Fruit fly (Drosophila melanogaster) whole organism, prepupa: Measurements from ENCODE around the gene CG12498.

Source experiments
- CG10669 ChIP-seq: fragments of 200-800 bp; sonication (Bioruptor generic); optimal IDR thresholded peaks from 3 replicates; lab custom pipeline; 2018; ENCODE audit warnings: missing biosample characterization, mild to moderate bottlenecking, missing genetic modification characterization, moderate library complexity
- CG11294 ChIP-seq: fragments of 200-800 bp; sonication (Bioruptor generic); IDR thresholded peaks from 2 replicates; pipeline ENCODE4 v1.3.6; 2022; ENCODE audit warnings: missing biosample characterization, missing genetic modification characterization
- CG11762 ChIP-seq: fragments of 200-800 bp; sonication (Bioruptor generic); optimal IDR thresholded peaks from 3 replicates; lab custom pipeline; 2016; ENCODE audit warnings: missing biosample characterization, missing genetic modification characterization; ENCODE audit not compliant: insufficient read depth
- CG15336 ChIP-seq: fragments of 200-800 bp; sonication (Bioruptor generic); IDR thresholded peaks from 2 replicates; pipeline ENCODE4 v1.3.6; 2022; ENCODE audit warnings: missing biosample characterization, missing genetic modification characterization
- CG1621 ChIP-seq: fragments of 200-800 bp; sonication (Bioruptor generic); optimal IDR thresholded peaks from 3 replicates; lab custom pipeline; 2018; ENCODE audit warnings: missing biosample characterization, mild to moderate bottlenecking, missing genetic modification characterization
- CG16779 ChIP-seq: fragments of 200-800 bp; sonication (Bioruptor generic); optimal IDR thresholded peaks from 3 replicates; lab custom pipeline; 2017; ENCODE audit warnings: missing biosample characterization, mild to moderate bottlenecking, missing genetic modification characterization
- CG3032 ChIP-seq: fragments of 200-800 bp; optimal IDR thresholded peaks from 2 replicates; lab custom pipeline; 2019; ENCODE audit warnings: missing biosample characterization, mild to moderate bottlenecking, missing genetic modification characterization, moderate library complexity
- CG32006 ChIP-seq: fragments of 200-800 bp; sonication (Bioruptor generic); optimal IDR thresholded peaks from 3 replicates; lab custom pipeline; 2017; ENCODE audit warnings: missing biosample characterization, mild to moderate bottlenecking, missing genetic modification characterization
- CG34406 ChIP-seq: fragments of 200-800 bp; sonication (Bioruptor generic); optimal IDR thresholded peaks from 3 replicates; lab custom pipeline; 2016; ENCODE audit warnings: missing biosample characterization, missing genetic modification characterization
- CG3919 ChIP-seq: fragments of 200-800 bp; sonication (Bioruptor generic); optimal IDR thresholded peaks from 3 replicates; lab custom pipeline; 2016; ENCODE audit warnings: missing biosample characterization, missing genetic modification characterization
- CG4318 ChIP-seq: fragments of 200-800 bp; sonication (Bioruptor generic); optimal IDR thresholded peaks from 3 replicates; lab custom pipeline; 2017; ENCODE audit warnings: missing biosample characterization, mild to moderate bottlenecking, missing genetic modification characterization
- CG6163 ChIP-seq: fragments of 200-800 bp; sonication (Bioruptor generic); IDR thresholded peaks from 3 replicates; pipeline ENCODE4 v1.3.6; 2022; ENCODE audit warnings: missing biosample characterization, missing genetic modification characterization
- CG6276 ChIP-seq: fragments of 200-800 bp; sonication (Bioruptor generic); optimal IDR thresholded peaks from 2 replicates; lab custom pipeline; 2017; ENCODE audit warnings: missing biosample characterization, mild to moderate bottlenecking, missing genetic modification characterization
- CG6808 ChIP-seq: fragments of 200-800 bp; sonication (Bioruptor generic); optimal IDR thresholded peaks from 3 replicates; lab custom pipeline; 2017; ENCODE audit warnings: missing biosample characterization, missing genetic modification characterization, mild to moderate bottlenecking, moderate library complexity, missing genetic modification reagents
- CG6854 ChIP-seq: fragments of 200-800 bp; sonication (Bioruptor generic); optimal IDR thresholded peaks from 2 replicates; lab custom pipeline; 2017; ENCODE audit warnings: missing biosample characterization, mild to moderate bottlenecking, missing genetic modification characterization
- CG7368 ChIP-seq: fragments of 200-800 bp; sonication (Bioruptor generic); optimal IDR thresholded peaks from 3 replicates; lab custom pipeline; 2016; ENCODE audit warnings: missing biosample characterization, missing genetic modification characterization
- CG8119 ChIP-seq: fragments of 200-800 bp; sonication (Bioruptor generic); IDR thresholded peaks from 3 replicates; pipeline ENCODE4 v1.3.6; 2022; ENCODE audit warnings: missing biosample characterization, missing genetic modification characterization
- CG8632 ChIP-seq: fragments of 200-800 bp; sonication (Bioruptor generic); optimal IDR thresholded peaks from 3 replicates; lab custom pipeline; 2016; ENCODE audit warnings: missing biosample characterization, missing genetic modification characterization
- Eip78C ChIP-seq: fragments of 200-800 bp; sonication (Bioruptor generic); peaks from one replicate; lab custom pipeline; 2016; ENCODE audit warnings: missing biosample characterization, missing genetic modification characterization
- Eip93F ChIP-seq: fragments of 200-800 bp; sonication (Bioruptor generic); optimal IDR thresholded peaks from 2 replicates; lab custom pipeline; 2016; ENCODE audit warnings: missing biosample characterization, mild to moderate bottlenecking, missing genetic modification characterization
- Ets21C ChIP-seq: fragments of 200-800 bp; sonication (Bioruptor generic); optimal IDR thresholded peaks from 3 replicates; lab custom pipeline; 2016; ENCODE audit warnings: missing biosample characterization, missing genetic modification characterization
- Ets96B ChIP-seq: fragments of 200-800 bp; optimal IDR thresholded peaks from 2 replicates; lab custom pipeline; 2019; ENCODE audit warnings: missing biosample characterization, mild to moderate bottlenecking, missing genetic modification characterization, moderate library complexity
- Gug ChIP-seq: fragments of 200-800 bp; sonication (Bioruptor generic); IDR thresholded peaks from 2 replicates; pipeline ENCODE4 v1.3.6; 2022; ENCODE audit warnings: missing biosample characterization, missing genetic modification characterization
- Hr38 ChIP-seq: sonication (Bioruptor generic); optimal IDR thresholded peaks from 2 replicates; lab custom pipeline; 2016; ENCODE audit warnings: missing biosample characterization, missing genetic modification characterization
- Hr4 ChIP-seq: fragments of 200-800 bp; sonication (Bioruptor generic); optimal IDR thresholded peaks from 3 replicates; lab custom pipeline; 2016; ENCODE audit warnings: missing biosample characterization, missing genetic modification characterization
- Lpt ChIP-seq: fragments of 200-800 bp; sonication (Bioruptor generic); optimal IDR thresholded peaks from 3 replicates; lab custom pipeline; 2016; ENCODE audit warnings: missing biosample characterization, missing genetic modification characterization
- OdsH ChIP-seq: fragments of 200-800 bp; sonication (Bioruptor generic); optimal IDR thresholded peaks from 3 replicates; lab custom pipeline; 2016; ENCODE audit warnings: missing biosample characterization, missing genetic modification characterization
- Sox102F ChIP-seq: fragments of 200-800 bp; sonication (Bioruptor generic); optimal IDR thresholded peaks from 2 replicates; lab custom pipeline; 2016; ENCODE audit warnings: missing biosample characterization, mild to moderate bottlenecking, missing genetic modification characterization
- Sox14 ChIP-seq: fragments of 200-800 bp; sonication (Bioruptor generic); optimal IDR thresholded peaks from 3 replicates; lab custom pipeline; 2016; ENCODE audit warnings: missing biosample characterization, missing genetic modification characterization
- Sox15 ChIP-seq: fragments of 200-800 bp; sonication (Bioruptor generic); optimal IDR thresholded peaks from 3 replicates; lab custom pipeline; 2016; ENCODE audit warnings: missing biosample characterization, missing genetic modification characterization
- achi ChIP-seq: fragments of 200-800 bp; sonication (Bioruptor generic); optimal IDR thresholded peaks from 3 replicates; lab custom pipeline; 2016; ENCODE audit warnings: missing biosample characterization, missing genetic modification characterization
- eg ChIP-seq: fragments of 200-800 bp; sonication (Bioruptor generic); IDR thresholded peaks from 3 replicates; pipeline ENCODE4 v1.3.6; 2022; ENCODE audit warnings: missing biosample characterization, missing genetic modification characterization
- esn ChIP-seq: fragments of 200-800 bp; sonication (Bioruptor generic); optimal IDR thresholded peaks from 2 replicates; lab custom pipeline; 2016; ENCODE audit warnings: missing biosample characterization, mild to moderate bottlenecking, missing genetic modification characterization, moderate library complexity
- fd59A ChIP-seq: fragments of 200-800 bp; sonication (Bioruptor generic); optimal IDR thresholded peaks from 2 replicates; lab custom pipeline; 2017; ENCODE audit warnings: missing biosample characterization, mild to moderate bottlenecking, missing genetic modification characterization, missing genetic modification reagents
- fd85E ChIP-seq: fragments of 200-800 bp; sonication (Bioruptor generic); optimal IDR thresholded peaks from 3 replicates; lab custom pipeline; 2016; ENCODE audit warnings: missing biosample characterization, missing genetic modification characterization
- lz ChIP-seq: fragments of 200-800 bp; sonication (Bioruptor generic); optimal IDR thresholded peaks from 3 replicates; lab custom pipeline; 2016; ENCODE audit warnings: missing biosample characterization, missing genetic modification characterization
- pdm3 ChIP-seq: fragments of 200-800 bp; sonication (Bioruptor generic); optimal IDR thresholded peaks from 3 replicates; lab custom pipeline; 2016; ENCODE audit warnings: missing biosample characterization, missing genetic modification characterization
- salr ChIP-seq, 2 experiments: fragments of 200-800 bp; sonication (Bioruptor generic); optimal IDR thresholded peaks; 3 replicates each; lab custom pipeline; 2016 to 2018; ENCODE audit warnings: missing biosample characterization in 2 of 2, missing genetic modification characterization in 2 of 2, mild to moderate bottlenecking in 1 of 2
- spab ChIP-seq: fragments of 200-800 bp; sonication (Bioruptor generic); optimal IDR thresholded peaks from 2 replicates; lab custom pipeline; 2017; ENCODE audit warnings: missing biosample characterization, mild to moderate bottlenecking, missing genetic modification characterization, missing genetic modification reagents
- ss ChIP-seq, 2 experiments: fragments of 200-800 bp; sonication (Bioruptor generic); optimal IDR thresholded peaks; 2 replicates in 1 of 2; 3 replicates in 1 of 2; lab custom pipeline; 2017 to 2018; ENCODE audit warnings: mild to moderate bottlenecking in 2 of 2, missing biosample characterization in 2 of 2, missing genetic modification characterization in 2 of 2, moderate library complexity in 1 of 2
- topi ChIP-seq: fragments of 200-800 bp; sonication (Bioruptor generic); optimal IDR thresholded peaks from 3 replicates; lab custom pipeline; 2016; ENCODE audit warnings: missing biosample characterization, missing genetic modification characterization
- vri ChIP-seq: fragments of 200-800 bp; sonication (Bioruptor generic); optimal IDR thresholded peaks from 3 replicates; lab custom pipeline; 2016; ENCODE audit warnings: missing biosample characterization, mild to moderate bottlenecking, missing genetic modification characterization

CG12498 gene

DNA sequence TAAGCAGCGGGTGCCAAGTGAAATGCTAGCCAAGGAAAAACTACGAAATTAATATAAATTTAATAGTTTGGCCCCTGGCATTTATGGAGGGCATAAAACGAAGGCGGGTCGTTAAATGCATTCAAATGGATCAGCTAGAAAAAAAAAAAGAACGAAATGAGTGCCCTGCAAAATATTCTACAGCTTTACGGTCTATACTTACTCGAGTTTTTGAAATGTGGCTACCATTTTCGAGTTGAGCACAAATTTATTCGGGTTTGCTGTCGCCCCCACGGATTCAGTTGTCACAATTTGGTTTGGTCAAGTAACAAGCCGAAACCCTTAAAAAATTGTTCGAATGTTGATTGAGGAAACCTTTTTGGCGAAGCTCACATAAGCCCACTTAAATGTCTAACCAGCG, at the start of gene CG12498:
CG12498 (plus strand) TSS at position 301 of the 400 bp plus-strand sequence.
- TF ChIP-seq CG11294 (GFP tag; lab: Robert Waterston, UW) (no peak), CG7368 (GFP tag; lab: Kevin White, UChicago) (no peak), lz (GFP tag; lab: Kevin White, UChicago) (no peak), eg (GFP tag; lab: Robert Waterston, UW) (no peak), fd59A (GFP tag; lab: Kevin White, UChicago) (no peak), CG8119 (GFP tag; lab: Robert Waterston, UW) (no peak), vri (GFP tag; lab: Kevin White, UChicago) (no peak), CG8632 (GFP tag; lab: Kevin White, UChicago) (no peak), OdsH (GFP tag; lab: Kevin White, UChicago) (no peak), Eip78C (GFP tag; lab: Kevin White, UChicago) (no peak), esn (GFP tag; lab: Kevin White, UChicago) (no peak), CG3032 (no peak)

DNA sequence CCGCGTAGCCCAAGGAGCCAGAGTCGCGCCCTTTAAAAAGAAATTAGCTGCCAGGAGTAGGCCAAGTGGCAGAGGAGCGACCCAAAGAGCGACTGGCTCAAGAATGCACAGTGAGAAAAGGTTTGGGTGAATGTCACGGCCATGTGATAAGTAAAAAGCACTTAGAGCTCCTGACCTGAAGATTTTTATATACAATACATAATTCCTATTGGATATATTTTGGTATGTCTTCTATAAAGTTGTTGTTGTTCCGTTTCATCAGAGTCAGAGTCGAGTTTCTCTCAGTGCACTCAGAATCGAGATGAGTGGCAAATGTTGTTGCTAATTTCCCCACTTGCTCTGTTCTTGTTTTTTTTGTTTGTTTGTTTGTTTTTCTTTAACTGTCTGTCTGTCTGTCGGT, 48.5 kb upstream of the CG12498 start:
- TF ChIP-seq Eip78C (GFP tag; lab: Kevin White, UChicago) (peak; percentile 63), lz (GFP tag; lab: Kevin White, UChicago) (no peak), CG6163 (0 out of 3 replicates have a peak, but pooled peaks have one; percentile 46), Hr4 (GFP tag; lab: Kevin White, UChicago) (peak; percentile 1), CG32006 (peak; percentile 14), CG3919 (GFP tag; lab: Kevin White, UChicago) (peak; percentile 10)

dm6 chrX:2765440-2765839, 44.2 kb upstream of the CG12498 start:
- TF ChIP-seq Eip78C (GFP tag; lab: Kevin White, UChicago) (peak; percentile 53), Eip93F (GFP tag; lab: Kevin White, UChicago) (no peak), Sox15 (GFP tag; lab: Kevin White, UChicago) (no peak), CG11762 (GFP tag; lab: Kevin White, UChicago) (no peak), CG6276 (GFP tag; lab: Kevin White, UChicago) (no peak), Ets21C (GFP tag; lab: Kevin White, UChicago) (no peak)

- peak; percentile 93 for TF ChIP-seq CG7368 (GFP tag; lab: Kevin White, UChicago)
- TF ChIP-seq CG32006, result peak; percentile 89
- TF ChIP-seq Sox15 (GFP tag; lab: Kevin White, UChicago), result peak; percentile 90
- TF ChIP-seq OdsH (GFP tag; lab: Kevin White, UChicago), result peak; percentile 94
- TF ChIP-seq Gug (GFP tag; lab: Robert Waterston, UW), result peak; percentile 95
- TF ChIP-seq CG3919 (GFP tag; lab: Kevin White, UChicago), result peak; percentile 96
- peak; percentile 77 for TF ChIP-seq spab (GFP tag; lab: Kevin White, UChicago)
- TF ChIP-seq fd85E (GFP tag; lab: Kevin White, UChicago), result peak; percentile 81
- TF ChIP-seq Hr4 (GFP tag; lab: Kevin White, UChicago), result peak; percentile 92
- TF ChIP-seq ss (GFP tag; optimal IDR thresholded peaks at IDR 0.05; lab: Kevin White, UChicago), result peak; percentile 44 to 83
- peak; percentile 76 to 78 for TF ChIP-seq salr (GFP tag; optimal IDR thresholded peaks at IDR 0.05; lab: Kevin White, UChicago)
- peak; percentile 93 for TF ChIP-seq CG15336
- TF ChIP-seq CG8119 (GFP tag; lab: Robert Waterston, UW), result peak; percentile 92
- TF ChIP-seq esn (GFP tag; lab: Kevin White, UChicago), result peak; percentile 91
- TF ChIP-seq CG11762 (GFP tag; lab: Kevin White, UChicago), result peak; percentile 94
- TF ChIP-seq topi (GFP tag; lab: Kevin White, UChicago), result peak; percentile 97
- peak; percentile 85 for TF ChIP-seq vri (GFP tag; lab: Kevin White, UChicago)
- peak; percentile 91 for TF ChIP-seq achi (GFP tag; lab: Kevin White, UChicago)
- TF ChIP-seq Hr38 (GFP tag; lab: Kevin White, UChicago), result peak; percentile 29
- TF ChIP-seq CG3032, result peak; percentile 82
- peak; percentile 83 for TF ChIP-seq CG4318 (GFP tag; lab: Kevin White, UChicago)
- peak; percentile 88 for TF ChIP-seq Lpt (GFP tag; lab: Kevin White, UChicago)
- TF ChIP-seq pdm3 (GFP tag; lab: Kevin White, UChicago), result peak; percentile 95
- TF ChIP-seq Sox102F (GFP tag; lab: Kevin White, UChicago), result peak; percentile 88
- peak; percentile 75 for TF ChIP-seq Ets96B
- peak; percentile 90 for TF ChIP-seq lz (GFP tag; lab: Kevin White, UChicago)
- peak; percentile 77 for TF ChIP-seq fd59A (GFP tag; lab: Kevin White, UChicago)
- TF ChIP-seq CG16779, result peak; percentile 75
- peak; percentile 81 for TF ChIP-seq CG6808 (GFP tag; lab: Kevin White, UChicago)
- peak; percentile 71 for TF ChIP-seq CG6854 (GFP tag; lab: Kevin White, UChicago)
- TF ChIP-seq CG1621 (tag; lab: Kevin White, UChicago), result peak; percentile 89
- peak; percentile 97 for TF ChIP-seq CG6163
- peak; percentile 91 for TF ChIP-seq CG10669 (GFP tag; lab: Kevin White, UChicago)
- peak; percentile 92 for TF ChIP-seq CG34406 (GFP tag; lab: Kevin White, UChicago)
- TF ChIP-seq Sox14, result peak; percentile 91
Observed at dm6 chrX:2786553-2787118, 23.0 kb upstream of the CG12498 start.
